Worm (Caenorhabditis elegans): ENCODE data around the gene nas-1.

nas-1 gene

ce11 chrIII:13409498-13409897, 3.9 kb downstream of the nas-1 start, which contains the start of gene myo-6:
Gene myo-6, plus strand, starts transcription at chrIII:13409798.
- TF ChIP-seq pha-4 (GFP tag; IDR thresholded peaks at IDR 0.05) (0 out of 2 replicates have a peak, but pooled peaks have one; percentile 25), pha-4 (tag; optimal IDR thresholded peaks at IDR 0.05) (no peak), nhr-76 (tag; optimal IDR thresholded peaks at IDR 0.05) (no peak)

- TF ChIP-seq nhr-48 (tag; optimal IDR thresholded peaks at IDR 0.05) = peak; percentile 7
- no peak for TF ChIP-seq snpc-4 (tag; optimal IDR thresholded peaks at IDR 0.05)
- peak; percentile 28 for TF ChIP-seq spr-3 (GFP tag; optimal IDR thresholded peaks at IDR 0.05)
- TF ChIP-seq set-16 (GFP tag; IDR thresholded peaks at IDR 0.05) = no peak
- TF ChIP-seq nhr-25 (tag; optimal IDR thresholded peaks at IDR 0.05; ENCODE audit: borderline replicate concordance, insufficient read depth) = no peak
- TF ChIP-seq ceh-44 (GFP tag; IDR thresholded peaks at IDR 0.05) = peak; percentile 41; the same call in 1 of the 2 replicates
- peak; percentile 24; the same call in 1 of the 2 replicates for TF ChIP-seq Y48G9A.11 (GFP tag; IDR thresholded peaks at IDR 0.05)
- peak; percentile 23 for TF ChIP-seq lin-13 (GFP tag; optimal IDR thresholded peaks at IDR 0.05)
- 0 out of 2 replicates have a peak, but pooled peaks have one; percentile 30 for TF ChIP-seq T26A8.4 (GFP tag; IDR thresholded peaks at IDR 0.05)
- peak; percentile 40 for TF ChIP-seq mes-2 (tag; optimal IDR thresholded peaks at IDR 0.05; ENCODE audit: poor library complexity, severe bottlenecking)
- TF ChIP-seq tra-1 (GFP tag; IDR thresholded peaks at IDR 0.05) = 0 out of 2 replicates have a peak, but pooled peaks have one; percentile 12
- no peak for TF ChIP-seq zfp-2 (tag; optimal IDR thresholded peaks at IDR 0.05)
- peak; percentile 81 for TF ChIP-seq lim-7 (GFP tag; IDR thresholded peaks at IDR 0.05)
- TF ChIP-seq dmd-8 (GFP tag; IDR thresholded peaks at IDR 0.05) = peak; percentile 82
- peak in 1 of 2 experiments; percentile 42 for TF ChIP-seq daf-16 (GFP tag; optimal IDR thresholded peaks at IDR 0.05)
- TF ChIP-seq daf-16 (tag; optimal IDR thresholded peaks at IDR 0.05) = no peak
- 0 out of 2 replicates have a peak, but pooled peaks have one; percentile 28 for TF ChIP-seq Y75B8A.6 (GFP tag; IDR thresholded peaks at IDR 0.05)
- 0 out of 2 replicates have a peak, but pooled peaks have one; percentile 31 for TF ChIP-seq F26F4.8 (GFP tag; conservative IDR thresholded peaks at IDR 0.05)
- TF ChIP-seq spr-1 (tag; optimal IDR thresholded peaks at IDR 0.05) = peak; percentile 9
- TF ChIP-seq snpc-1.2 (GFP tag; IDR thresholded peaks at IDR 0.05) = 0 out of 2 replicates have a peak, but pooled peaks have one; percentile 33
- no peak for TF ChIP-seq nhr-41 (GFP tag; IDR thresholded peaks at IDR 0.05)
- peak; percentile 59; the same call in 1 of the 2 replicates for TF ChIP-seq F44E2.7 (GFP tag; IDR thresholded peaks at IDR 0.05)
- no peak for TF ChIP-seq nhr-111 (GFP tag; optimal IDR thresholded peaks at IDR 0.05)
- TF ChIP-seq vab-7 (GFP tag; IDR thresholded peaks at IDR 0.05) = peak; percentile 62; the same call in 1 of the 2 replicates
- TF ChIP-seq nhr-10 (tag; optimal IDR thresholded peaks at IDR 0.05) = no peak
- peak; percentile 3 for TF ChIP-seq zip-2 (tag; optimal IDR thresholded peaks at IDR 0.05)
- TF ChIP-seq F49E8.2 (tag; optimal IDR thresholded peaks at IDR 0.05; ENCODE audit: borderline replicate concordance) = peak; percentile 28
- TF ChIP-seq pha-4 (GFP tag; IDR thresholded peaks at IDR 0.05) = 0 out of 2 replicates have a peak, but pooled peaks have one; percentile 31
- TF ChIP-seq pha-4 (tag; optimal IDR thresholded peaks at IDR 0.05) = no peak
Observed at ce11 chrIII:13411202-13411601, 5.6 kb downstream of the nas-1 start.

ce11 chrIII:13418975-13419374, 13.4 kb downstream of the nas-1 start:
- TF ChIP-seq unc-62 (GFP tag; optimal IDR thresholded peaks at IDR 0.05 in 1 of 2) (no peak), unc-62 (tag; optimal IDR thresholded peaks at IDR 0.05) (no peak), daf-16 (GFP tag; optimal IDR thresholded peaks at IDR 0.05) (no peak), daf-16 (tag; optimal IDR thresholded peaks at IDR 0.05) (no peak), mxl-2 (GFP tag; conservative IDR thresholded peaks at IDR 0.05) (no peak), Y48G9A.11 (GFP tag; IDR thresholded peaks at IDR 0.05) (no peak), vab-7 (GFP tag; IDR thresholded peaks at IDR 0.05) (no peak), php-3 (GFP tag; IDR thresholded peaks at IDR 0.05) (no peak), spr-3 (GFP tag; optimal IDR thresholded peaks at IDR 0.05) (no peak), mdl-1 (tag; optimal IDR thresholded peaks at IDR 0.05) (no peak), nhr-10 (tag; optimal IDR thresholded peaks at IDR 0.05) (no peak), F49E8.2 (tag; optimal IDR thresholded peaks at IDR 0.05; ENCODE audit: borderline replicate concordance) (no peak), set-16 (GFP tag; IDR thresholded peaks at IDR 0.05) (no peak)

All from whole organism, L4 larva.